Worm (Caenorhabditis elegans) whole organism, L4 larva: ENCODE results near the gene T14G8.2.

Experiments
- F44E2.7 ChIP-seq: fragments of 200-800 bp; sonication (Bioruptor generic); IDR thresholded peaks from 2 replicates; pipeline ENCODE4 v2.1.2; 2022; ENCODE audit warnings: missing genetic modification characterization, missing compliant biosample characterization
- R02D3.7 ChIP-seq: fragments of 150-350 bp; sonication (generic microtip); optimal IDR thresholded peaks from 3 replicates; lab custom pipeline; 2014; ENCODE audit warnings: missing biosample characterization, missing genetic modification characterization
- ZK337.2 ChIP-seq: fragments of 200-800 bp; sonication (Bioruptor generic); IDR thresholded peaks from 2 replicates; pipeline ENCODE4 v1.3.6; 2022; ENCODE audit warnings: missing genetic modification reagents, missing genetic modification characterization, missing compliant biosample characterization
- aha-1 ChIP-seq: fragments of 150-350 bp; peaks from one replicate; lab custom pipeline; 2014; ENCODE audit warnings: missing biosample characterization, missing genetic modification characterization
- aly-2 ChIP-seq: sonication (generic microtip); optimal IDR thresholded peaks from 2 replicates; lab custom pipeline; 2018; ENCODE audit warnings: missing biosample characterization, missing genetic modification characterization
- attf-4 ChIP-seq: sonication (generic microtip); optimal IDR thresholded peaks from 3 replicates; lab custom pipeline; 2017; ENCODE audit warnings: missing biosample characterization, missing genetic modification characterization
- ceh-20 ChIP-seq: fragments of 200-800 bp; sonication (Bioruptor generic); IDR thresholded peaks from 2 replicates; pipeline ENCODE4 v1.3.6; 2022; ENCODE audit warnings: missing genetic modification reagents, missing genetic modification characterization, missing compliant biosample characterization
- ceh-82 ChIP-seq: sonication (generic microtip); optimal IDR thresholded peaks from 2 replicates; lab custom pipeline; 2017; ENCODE audit warnings: missing biosample characterization, missing genetic modification characterization
- cey-2 ChIP-seq: sonication (generic microtip); optimal IDR thresholded peaks from 3 replicates; lab custom pipeline; 2017; ENCODE audit warnings: missing genetic modification characterization, mild to moderate bottlenecking, missing compliant biosample characterization, antibody characterized with exemption, borderline replicate concordance; ENCODE audit not compliant: insufficient read depth
- daf-12 ChIP-seq: fragments of 150-350 bp; optimal IDR thresholded peaks from 2 replicates; lab custom pipeline; 2014; ENCODE audit warnings: missing biosample characterization, missing genetic modification reagents, missing genetic modification characterization
- daf-19 ChIP-seq: fragments of 200-800 bp; sonication (Bioruptor generic); conservative IDR thresholded peaks from 2 replicates; pipeline ENCODE4 v1.3.6; 2022; ENCODE audit warnings: missing genetic modification characterization, missing compliant biosample characterization
- daf-8 ChIP-seq: fragments of 200-800 bp; sonication (Bioruptor generic); IDR thresholded peaks from 2 replicates; pipeline ENCODE4 v1.3.6; 2022; ENCODE audit warnings: missing genetic modification characterization, missing compliant biosample characterization
- dmd-6 ChIP-seq: fragments of 200-800 bp; sonication (Bioruptor generic); IDR thresholded peaks from 2 replicates; pipeline ENCODE4 v1.3.6; 2022; ENCODE audit warnings: missing genetic modification reagents, missing genetic modification characterization, missing compliant biosample characterization
- dpl-1 ChIP-seq: fragments of 150-350 bp; optimal IDR thresholded peaks from 2 replicates; lab custom pipeline; 2014; ENCODE audit warnings: missing biosample characterization, missing genetic modification reagents, missing genetic modification characterization
- dve-1 ChIP-seq: sonication (generic microtip); optimal IDR thresholded peaks from 2 replicates; lab custom pipeline; 2017; ENCODE audit warnings: antibody characterized with exemption, mild to moderate bottlenecking, missing genetic modification characterization, missing compliant biosample characterization; ENCODE audit not compliant: insufficient read depth
- egl-27 ChIP-seq: sonication (generic microtip); optimal IDR thresholded peaks from 3 replicates; lab custom pipeline; 2017; ENCODE audit warnings: missing biosample characterization, missing genetic modification reagents, missing genetic modification characterization
- egl-43 ChIP-seq: fragments of 200-800 bp; sonication (Bioruptor generic); IDR thresholded peaks from 2 replicates; pipeline ENCODE4 v1.3.6; 2022; ENCODE audit warnings: missing genetic modification reagents, missing genetic modification characterization, missing compliant biosample characterization
- fos-1 ChIP-seq: fragments of 150-350 bp; optimal IDR thresholded peaks from 2 replicates; lab custom pipeline; 2014; ENCODE audit warnings: missing biosample characterization, missing genetic modification characterization
- hif-1 ChIP-seq, 2 experiments: sonication (generic microtip); optimal IDR thresholded peaks; 2 replicates each; lab custom pipeline; 2016 to 2017; ENCODE audit warnings: missing compliant biosample characterization in 2 of 2, missing genetic modification characterization in 2 of 2, missing genetic modification reagents in 2 of 2, missing genotype in 2 of 2, mild to moderate bottlenecking in 1 of 2
- hlh-11 ChIP-seq: fragments of 200-800 bp; sonication (Bioruptor generic); optimal IDR thresholded peaks from 2 replicates; lab custom pipeline; 2018; ENCODE audit warnings: mild to moderate bottlenecking, missing genetic modification characterization, missing compliant biosample characterization
- hlh-30 ChIP-seq: sonication (generic microtip); optimal IDR thresholded peaks from 2 replicates; lab custom pipeline; 2017; ENCODE audit warnings: antibody characterized with exemption, mild to moderate bottlenecking, missing genetic modification characterization, missing compliant biosample characterization; ENCODE audit not compliant: insufficient read depth
- hmg-1.1 ChIP-seq: fragments of 200-800 bp; sonication (Bioruptor generic); IDR thresholded peaks from 2 replicates; pipeline ENCODE4 v1.3.6; 2022; ENCODE audit warnings: missing genetic modification reagents, missing genetic modification characterization, missing compliant biosample characterization
- jun-1 ChIP-seq: fragments of 150-350 bp; optimal IDR thresholded peaks from 2 replicates; lab custom pipeline; 2014; ENCODE audit warnings: missing biosample characterization, missing genetic modification reagents, missing genetic modification characterization
- lin-1 ChIP-seq: fragments of 200-800 bp; sonication (Bioruptor generic); IDR thresholded peaks from 2 replicates; pipeline ENCODE4 v1.3.6; 2022; ENCODE audit warnings: missing genetic modification reagents, missing genetic modification characterization, missing compliant biosample characterization
- lin-13 ChIP-seq: fragments of 150-350 bp; optimal IDR thresholded peaks from 2 replicates; lab custom pipeline; 2014; ENCODE audit warnings: missing biosample characterization, missing genetic modification reagents, missing genetic modification characterization
- lin-15B ChIP-seq: fragments of 150-350 bp; sonication (generic microtip); optimal IDR thresholded peaks from 3 replicates; lab custom pipeline; 2014; ENCODE audit warnings: missing biosample characterization, missing genetic modification characterization
- lin-39 ChIP-seq: fragments of 150-350 bp; optimal IDR thresholded peaks from 2 replicates; lab custom pipeline; 2014; ENCODE audit warnings: missing biosample characterization, missing genetic modification reagents, missing genetic modification characterization
- lir-3 ChIP-seq: sonication (generic microtip); optimal IDR thresholded peaks from 2 replicates; lab custom pipeline; 2016; ENCODE audit warnings: mild to moderate bottlenecking, missing genetic modification characterization, missing compliant biosample characterization
- lsy-2 ChIP-seq, 2 experiments: fragments of 150-350 bp in 1 of 2; sonication (generic microtip) in 1 of 2; optimal IDR thresholded peaks; 2 replicates each; lab custom pipeline; 2014 to 2017; ENCODE audit warnings: missing biosample characterization in 2 of 2, missing genetic modification characterization in 2 of 2
- mdl-1 ChIP-seq, 2 experiments: fragments of 150-350 bp in 1 of 2; sonication (generic microtip) in 1 of 2; optimal IDR thresholded peaks; 2 replicates each; lab custom pipeline; 2014 to 2017; ENCODE audit warnings: missing biosample characterization in 2 of 2, missing genetic modification characterization in 2 of 2
- mep-1 ChIP-seq: fragments of 150-350 bp; sonication (generic microtip); optimal IDR thresholded peaks from 3 replicates; lab custom pipeline; 2014; ENCODE audit warnings: missing biosample characterization, missing genetic modification characterization
- mxl-3 ChIP-seq: fragments of 200-800 bp; sonication (Bioruptor generic); optimal IDR thresholded peaks from 2 replicates; lab custom pipeline; 2018; ENCODE audit warnings: mild to moderate bottlenecking, missing genetic modification characterization, missing compliant biosample characterization
- nhr-11 ChIP-seq: fragments of 150-350 bp; optimal IDR thresholded peaks from 2 replicates; lab custom pipeline; 2014; ENCODE audit warnings: missing biosample characterization, missing genetic modification characterization
- nhr-237 ChIP-seq: sonication (generic microtip); optimal IDR thresholded peaks from 2 replicates; lab custom pipeline; 2017; ENCODE audit warnings: missing biosample characterization, missing genetic modification characterization
- nhr-48 ChIP-seq: sonication (generic microtip); optimal IDR thresholded peaks from 2 replicates; lab custom pipeline; 2016; ENCODE audit warnings: mild to moderate bottlenecking, missing genetic modification characterization, missing compliant biosample characterization
- nhr-77 ChIP-seq: fragments of 150-350 bp; optimal IDR thresholded peaks from 2 replicates; lab custom pipeline; 2014; ENCODE audit warnings: missing biosample characterization, missing genetic modification characterization
- php-3 ChIP-seq: fragments of 200-800 bp; sonication (Bioruptor generic); IDR thresholded peaks from 2 replicates; pipeline ENCODE4 v1.3.6; 2022; ENCODE audit warnings: missing genetic modification reagents, missing genetic modification characterization, missing compliant biosample characterization
- pqm-1 ChIP-seq: sonication (generic microtip); optimal IDR thresholded peaks from 2 replicates; lab custom pipeline; 2017; ENCODE audit warnings: missing biosample characterization, missing genetic modification characterization
- spr-1 ChIP-seq: sonication (generic microtip); optimal IDR thresholded peaks from 2 replicates; lab custom pipeline; 2016; ENCODE audit warnings: mild to moderate bottlenecking, missing genetic modification characterization, missing compliant biosample characterization
- spr-3 ChIP-seq: fragments of 200-800 bp; sonication (Bioruptor generic); optimal IDR thresholded peaks from 2 replicates; lab custom pipeline; 2018; ENCODE audit warnings: mild to moderate bottlenecking, missing genetic modification characterization, missing compliant biosample characterization
- unc-130 ChIP-seq: sonication (generic microtip); optimal IDR thresholded peaks from 2 replicates; lab custom pipeline; 2016; ENCODE audit warnings: missing genetic modification reagents, missing genetic modification characterization, missing compliant biosample characterization
- unc-62 ChIP-seq, 3 experiments: fragments of 150-350 bp in 1 of 3; sonication (generic microtip); optimal IDR thresholded peaks in 2 of 3; peaks in 1 of 3; 1 replicate in 1 of 3; 2 replicates in 2 of 3; lab custom pipeline; 2014 to 2017; ENCODE audit warnings: missing biosample characterization in 3 of 3, missing genetic modification characterization in 3 of 3, missing genetic modification reagents in 3 of 3, missing genotype in 1 of 3
- vab-7 ChIP-seq: fragments of 200-800 bp; sonication (Bioruptor generic); IDR thresholded peaks from 2 replicates; pipeline ENCODE4 v1.3.6; 2022; ENCODE audit warnings: missing genetic modification reagents, missing genetic modification characterization, missing compliant biosample characterization
- zag-1 ChIP-seq: fragments of 150-350 bp; optimal IDR thresholded peaks from 2 replicates; lab custom pipeline; 2014; ENCODE audit warnings: missing biosample characterization, missing genetic modification characterization
- zfp-2 ChIP-seq: sonication (generic microtip); optimal IDR thresholded peaks from 2 replicates; lab custom pipeline; 2016; ENCODE audit warnings: mild to moderate bottlenecking, missing genetic modification characterization, missing compliant biosample characterization
- zip-11 ChIP-seq: fragments of 200-800 bp; sonication (Bioruptor generic); IDR thresholded peaks from 2 replicates; pipeline ENCODE4 v1.3.6; 2022; ENCODE audit warnings: missing genetic modification characterization, missing compliant biosample characterization
- zip-2 ChIP-seq: fragments of 150-350 bp; optimal IDR thresholded peaks from 2 replicates; lab custom pipeline; 2014; ENCODE audit warnings: missing biosample characterization, missing genetic modification characterization
- ztf-11 ChIP-seq: fragments of 150-350 bp; optimal IDR thresholded peaks from 2 replicates; lab custom pipeline; 2014; ENCODE audit warnings: missing biosample characterization, missing genetic modification characterization

Gene T14G8.2

DNA sequence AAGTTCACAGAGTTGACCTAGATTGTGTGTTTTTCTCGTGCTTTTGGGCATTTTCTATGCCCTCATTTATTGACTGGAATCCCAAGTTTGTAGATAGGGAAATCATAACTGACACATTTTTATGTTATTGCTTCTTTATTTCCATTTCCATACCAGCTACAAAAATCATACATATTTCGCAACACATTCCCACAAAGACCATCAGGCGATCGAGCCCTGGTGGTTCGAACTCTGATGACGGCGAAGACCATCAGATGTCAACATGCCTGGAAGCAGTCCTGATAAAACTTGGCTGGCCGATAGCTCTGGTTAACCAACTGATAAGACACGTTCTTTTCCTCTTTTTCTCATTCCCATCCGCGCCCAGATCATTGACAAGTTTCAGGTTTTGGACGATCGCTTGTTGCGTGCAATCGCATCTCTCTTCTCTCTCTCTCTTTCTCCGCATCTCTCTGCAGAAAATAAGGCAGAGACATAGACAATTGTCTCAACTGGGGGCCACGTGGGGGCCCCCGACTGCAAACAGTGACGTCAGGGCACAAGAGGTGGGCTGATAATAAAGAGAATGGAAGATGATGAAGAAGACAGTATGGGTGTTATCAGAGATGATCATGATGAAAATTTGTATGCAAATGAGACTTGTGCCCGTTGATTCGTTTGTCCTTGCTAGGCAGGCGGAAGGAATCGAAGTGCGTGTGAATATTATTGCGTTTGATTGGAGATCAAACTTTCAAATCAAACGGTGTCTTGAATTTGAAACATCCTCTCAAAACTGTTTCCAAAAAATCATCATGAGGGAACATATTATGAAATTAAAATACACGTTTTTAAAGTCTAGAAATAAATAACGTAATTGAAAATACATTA lies 14.5 kb downstream of the T14G8.2 start (continued):
- TF ChIP-seq daf-19 (GFP tag; lab: Robert Waterston, UW) (no peak), php-3 (peak; percentile 86), zag-1 (tag; lab: Kevin White, UChicago) (no peak), nhr-77 (peak; percentile 92), R02D3.7 (no peak), dpl-1 (GFP tag; lab: Kevin White, UChicago) (peak; percentile 46), zip-2 (tag; lab: Kevin White, UChicago) (peak; percentile 44), lin-13 (GFP tag; lab: Kevin White, UChicago) (peak; percentile 73), daf-12 (tag; lab: Kevin White, UChicago) (no peak), cey-2 (tag; lab: Kevin White, UChicago) (peak; percentile 80), unc-130 (GFP tag; lab: Kevin White, UChicago) (no peak), mxl-3 (GFP tag; lab: Kevin White, UChicago) (peak; percentile 99), zip-11 (no peak), jun-1 (tag; lab: Kevin White, UChicago) (peak; percentile 66), nhr-237 (tag; lab: Kevin White, UChicago) (no peak), ZK337.2 (no peak), unc-62 (GFP tag; optimal IDR thresholded peaks at IDR 0.05 in 1 of 2; lab: Kevin White, UChicago) (peak; percentile 60 to 100), unc-62 (tag; optimal IDR thresholded peaks at IDR 0.05; lab: Kevin White, UChicago) (no peak), lin-15B (tag; lab: Kevin White, UChicago) (no peak), attf-4 (no peak), vab-7 (no peak), ceh-82 (tag; lab: Kevin White, UChicago) (no peak), F44E2.7 (no peak), egl-43 (GFP tag; lab: Robert Waterston, UW) (no peak), aly-2 (tag; lab: Kevin White, UChicago) (no peak), spr-1 (tag; lab: Kevin White, UChicago) (peak; percentile 68), egl-27 (tag; lab: Kevin White, UChicago) (no peak), nhr-11 (tag; lab: Kevin White, UChicago) (peak; percentile 84)

DNA sequence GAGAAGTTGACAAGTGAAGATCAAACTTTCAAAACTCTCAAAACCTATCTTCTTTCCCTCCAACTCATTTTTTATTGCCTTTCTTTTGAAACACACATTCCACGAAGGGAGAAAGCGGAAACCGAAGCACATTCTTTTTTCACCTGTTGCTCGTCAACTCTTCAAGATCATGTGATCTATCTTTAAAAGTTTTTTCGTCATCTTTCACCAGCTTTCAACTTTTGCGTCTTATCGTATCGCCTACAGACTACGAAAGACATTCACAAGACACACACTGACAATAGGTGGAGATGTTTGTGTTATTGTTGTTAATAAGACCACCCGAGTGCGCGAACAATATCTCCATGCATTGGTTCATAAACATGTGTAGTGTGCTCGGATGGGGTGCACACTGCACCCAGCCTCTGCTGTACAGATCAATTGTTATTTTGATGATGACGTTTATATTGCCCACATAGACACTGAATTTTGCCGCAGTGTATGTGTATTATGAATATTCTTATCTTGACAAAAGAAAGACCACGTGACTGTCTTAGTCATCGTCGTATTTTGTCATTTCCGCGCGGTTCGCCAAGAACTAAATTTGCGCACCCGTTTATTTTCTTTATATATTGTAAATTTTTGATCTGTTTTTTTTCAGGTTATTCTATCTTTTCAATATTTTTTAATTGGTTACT lies 16.0 kb downstream of the T14G8.2 start:
- peak; percentile 0 for TF ChIP-seq mep-1 (tag; lab: Kevin White, UChicago)
- no peak for TF ChIP-seq lin-13 (GFP tag; lab: Kevin White, UChicago)
- TF ChIP-seq spr-3 (GFP tag; lab: Kevin White, UChicago): no peak
- TF ChIP-seq hmg-1.1 (GFP tag; lab: Robert Waterston, UW): peak; percentile 34; the same call in 1 of the 2 replicates
- TF ChIP-seq nhr-48 (tag; lab: Kevin White, UChicago): peak; percentile 76
- TF ChIP-seq aha-1 (tag; lab: Kevin White, UChicago): peak; percentile 78
- TF ChIP-seq zfp-2 (tag; lab: Kevin White, UChicago): no peak
- TF ChIP-seq fos-1: peak; percentile 14
- TF ChIP-seq lin-39 (tag; lab: Kevin White, UChicago): no peak
- TF ChIP-seq hlh-11: peak; percentile 77
- peak; percentile 68 for TF ChIP-seq hlh-30 (tag; lab: Kevin White, UChicago)
- TF ChIP-seq ztf-11 (tag; lab: Kevin White, UChicago): no peak
- TF ChIP-seq mdl-1 (tag; optimal IDR thresholded peaks at IDR 0.05; lab: Kevin White, UChicago): peak in 1 of 2 experiments; percentile 70
- TF ChIP-seq ceh-20 (GFP tag; lab: Robert Waterston, UW): no peak
- peak in 1 of 2 experiments; percentile 33 for TF ChIP-seq lsy-2 (tag; optimal IDR thresholded peaks at IDR 0.05; lab: Kevin White, UChicago)
- TF ChIP-seq daf-8: no peak
- TF ChIP-seq hif-1 (tag; optimal IDR thresholded peaks at IDR 0.05; lab: Kevin White, UChicago): peak in 1 of 2 experiments; percentile 34
- peak; percentile 67 for TF ChIP-seq pqm-1
- TF ChIP-seq nhr-77: peak; percentile 9
- TF ChIP-seq lir-3 (tag; lab: Kevin White, UChicago): no peak
- TF ChIP-seq dve-1 (tag; lab: Kevin White, UChicago): peak; percentile 54
- TF ChIP-seq unc-62 (GFP tag; optimal IDR thresholded peaks at IDR 0.05 in 1 of 2; lab: Kevin White, UChicago): peak in 1 of 2 experiments; percentile 42
- no peak for TF ChIP-seq unc-62 (tag; optimal IDR thresholded peaks at IDR 0.05; lab: Kevin White, UChicago)
- TF ChIP-seq nhr-11 (tag; lab: Kevin White, UChicago): peak; percentile 65
- peak; percentile 36; the same call in 1 of the 2 replicates for TF ChIP-seq lin-1 (GFP tag; lab: Robert Waterston, UW)
- peak; percentile 81 for TF ChIP-seq dmd-6 (GFP tag; lab: Robert Waterston, UW)
